Worm (Caenorhabditis elegans): ENCODE data around the gene F13E9.16.

The F13E9.16 gene

ce11 chrIV:10858300-10859016 lies 28.7 kb downstream of the F13E9.16 start, which contains the start of the genes T11G6.2 and hars-1 (continued):
- TF ChIP-seq blmp-1 (tag; optimal IDR thresholded peaks at IDR 0.05): peak; percentile 43

- no peak for TF ChIP-seq mef-2 (tag; optimal IDR thresholded peaks at IDR 0.05)
Observed at ce11 chrIV:10855946-10856345, 31.2 kb downstream of the F13E9.16 start.

- TF ChIP-seq elt-3 (tag; optimal IDR thresholded peaks at IDR 0.05): peak in 2 of 6 experiments; percentile 2 to 19
- no peak for TF ChIP-seq ceh-82 (tag; optimal IDR thresholded peaks at IDR 0.05)
- TF ChIP-seq blmp-1 (tag; optimal IDR thresholded peaks at IDR 0.05): peak; percentile 34
- TF ChIP-seq ztf-11 (tag; optimal IDR thresholded peaks at IDR 0.05): no peak
- TF ChIP-seq nhr-71 (tag; optimal IDR thresholded peaks at IDR 0.05): peak; percentile 4
- TF ChIP-seq pqm-1 (tag; optimal IDR thresholded peaks at IDR 0.05): no peak
- no peak for TF ChIP-seq skn-1 (tag; optimal IDR thresholded peaks at IDR 0.05)
- peak; percentile 19 for TF ChIP-seq snu-23 (GFP tag; optimal IDR thresholded peaks at IDR 0.05)
- TF ChIP-seq nhr-85 (tag): peak; percentile 66
- no peak for TF ChIP-seq sptf-1 (tag; optimal IDR thresholded peaks at IDR 0.05)
- peak; percentile 41 for TF ChIP-seq lin-14 (GFP tag; optimal IDR thresholded peaks at IDR 0.05)
- no peak for TF ChIP-seq sup-37 (GFP tag; optimal IDR thresholded peaks at IDR 0.05)
- no peak for TF ChIP-seq lin-39 (tag; optimal IDR thresholded peaks at IDR 0.05)
- peak in 1 of 2 experiments; percentile 7 for TF ChIP-seq lsy-2 (tag; optimal IDR thresholded peaks at IDR 0.05)
- peak; percentile 17 for TF ChIP-seq tbx-2 (tag; optimal IDR thresholded peaks at IDR 0.05)
- TF ChIP-seq nhr-20 (tag; optimal IDR thresholded peaks at IDR 0.05): peak; percentile 19
- no peak for TF ChIP-seq nhr-12 (tag; optimal IDR thresholded peaks at IDR 0.05)
Observed at ce11 chrIV:10855049-10855448, 32.1 kb downstream of the F13E9.16 start, which contains the start of gene T11G6.3. Gene T11G6.3 (minus strand): TSS chrIV:10855237.

ce11 chrIV:10854042-10854441 lies 33.1 kb downstream of the F13E9.16 start:
- TF ChIP-seq pax-3 (tag; optimal IDR thresholded peaks at IDR 0.05) (no peak), efl-1 (optimal IDR thresholded peaks at IDR 0.05) (no peak), efl-1 (GFP tag; optimal IDR thresholded peaks at IDR 0.05 in 1 of 2) (peak in 1 of 2 experiments; percentile 69)

ce11 chrIV:10852403-10852802 lies 34.8 kb downstream of the F13E9.16 start:
- TF ChIP-seq fkh-10 (GFP tag; optimal IDR thresholded peaks at IDR 0.05) (no peak), elt-3 (tag; optimal IDR thresholded peaks at IDR 0.05) (peak in 1 of 6 experiments; percentile 16), ceh-88 (GFP tag; IDR thresholded peaks at IDR 0.05) (no peak), tlp-1 (tag; optimal IDR thresholded peaks at IDR 0.05) (no peak), fkh-8 (tag; optimal IDR thresholded peaks at IDR 0.05) (no peak), unc-86 (tag; optimal IDR thresholded peaks at IDR 0.05) (no peak), egl-13 (tag; optimal IDR thresholded peaks at IDR 0.05) (no peak), mef-2 (tag; optimal IDR thresholded peaks at IDR 0.05) (no peak), unc-62 (GFP tag; optimal IDR thresholded peaks at IDR 0.05) (no peak), pax-3 (tag; optimal IDR thresholded peaks at IDR 0.05) (no peak), unc-30 (tag; optimal IDR thresholded peaks at IDR 0.05) (no peak), irx-1 (tag; optimal IDR thresholded peaks at IDR 0.05) (no peak), pqm-1 (tag; optimal IDR thresholded peaks at IDR 0.05) (no peak), grh-1 (GFP tag; IDR thresholded peaks at IDR 0.05) (no peak), nhr-11 (tag; optimal IDR thresholded peaks at IDR 0.05) (no peak), nhr-84 (tag; optimal IDR thresholded peaks at IDR 0.05) (no peak), aha-1 (tag; optimal IDR thresholded peaks at IDR 0.05) (no peak), elt-2 (tag; optimal IDR thresholded peaks at IDR 0.05) (no peak), sup-37 (GFP tag; optimal IDR thresholded peaks at IDR 0.05) (no peak), zag-1 (tag; optimal IDR thresholded peaks at IDR 0.05) (no peak), aly-2 (tag; optimal IDR thresholded peaks at IDR 0.05) (no peak), unc-130 (tag; optimal IDR thresholded peaks at IDR 0.05) (peak; percentile 4), hpl-2 (GFP tag; optimal IDR thresholded peaks at IDR 0.05) (no peak), ces-1 (GFP tag; optimal IDR thresholded peaks at IDR 0.05) (no peak), F16B12.6 (tag; optimal IDR thresholded peaks at IDR 0.05) (peak; percentile 30), ceh-90 (tag; optimal IDR thresholded peaks at IDR 0.05) (no peak), ama-1 (optimal IDR thresholded peaks at IDR 0.05) (no peak), ztf-11 (tag; optimal IDR thresholded peaks at IDR 0.05) (no peak), unc-98 (GFP tag; IDR thresholded peaks at IDR 0.05) (no peak), skn-1 (tag; optimal IDR thresholded peaks at IDR 0.05) (no peak), Y116A8C.19 (tag; optimal IDR thresholded peaks at IDR 0.05; ENCODE audit: borderline replicate concordance) (no peak), ets-5 (GFP tag; IDR thresholded peaks at IDR 0.05) (no peak)

Data from whole organism, L1 larva.